Worm (Caenorhabditis elegans) whole organism, L4 larva: ENCODE measurements around the gene rgs-2.

Experiments
- D1046.2 ChIP-seq: fragments of 200-800 bp; sonication (Bioruptor generic); IDR thresholded peaks from 2 replicates; pipeline ENCODE4 v1.3.6; 2022; ENCODE audit warnings: missing genetic modification characterization, missing compliant biosample characterization
- F10B5.3 ChIP-seq: sonication (generic microtip); optimal IDR thresholded peaks from 2 replicates; lab custom pipeline; 2016; ENCODE audit warnings: mild to moderate bottlenecking, missing genetic modification characterization, missing compliant biosample characterization
- F26F4.8 ChIP-seq: fragments of 200-800 bp; sonication (Bioruptor generic); conservative IDR thresholded peaks from 2 replicates; pipeline ENCODE4 v1.3.6; 2022; ENCODE audit warnings: missing genetic modification characterization, missing compliant biosample characterization
- F37D6.2 ChIP-seq: sonication (generic microtip); optimal IDR thresholded peaks from 2 replicates; lab custom pipeline; 2016; ENCODE audit warnings: mild to moderate bottlenecking, missing genetic modification characterization, missing compliant biosample characterization
- R02D3.7 ChIP-seq: fragments of 150-350 bp; sonication (generic microtip); optimal IDR thresholded peaks from 3 replicates; lab custom pipeline; 2014; ENCODE audit warnings: missing biosample characterization, missing genetic modification characterization
- T20F7.1 ChIP-seq: fragments of 200-800 bp; sonication (Bioruptor generic); optimal IDR thresholded peaks from 2 replicates; lab custom pipeline; 2018; ENCODE audit warnings: mild to moderate bottlenecking, missing genetic modification characterization, missing compliant biosample characterization
- T26A8.4 ChIP-seq: fragments of 200-800 bp; sonication (Bioruptor generic); IDR thresholded peaks from 2 replicates; pipeline ENCODE4 v1.3.6; 2022; ENCODE audit warnings: missing genetic modification characterization, missing compliant biosample characterization
- Y105C5A.15 ChIP-seq: fragments of 200-800 bp; sonication (Bioruptor generic); IDR thresholded peaks from 2 replicates; pipeline ENCODE4 v1.3.6; 2022; ENCODE audit warnings: missing genetic modification characterization, missing compliant biosample characterization
- Y5F2A.4 ChIP-seq: fragments of 200-800 bp; sonication (Bioruptor generic); optimal IDR thresholded peaks from 2 replicates; lab custom pipeline; 2018; ENCODE audit warnings: mild to moderate bottlenecking, missing genetic modification characterization, missing compliant biosample characterization
- aha-1 ChIP-seq: fragments of 150-350 bp; peaks from one replicate; lab custom pipeline; 2014; ENCODE audit warnings: missing biosample characterization, missing genetic modification characterization
- aly-2 ChIP-seq: sonication (generic microtip); optimal IDR thresholded peaks from 2 replicates; lab custom pipeline; 2018; ENCODE audit warnings: missing biosample characterization, missing genetic modification characterization
- ceh-20 ChIP-seq: fragments of 200-800 bp; sonication (Bioruptor generic); IDR thresholded peaks from 2 replicates; pipeline ENCODE4 v1.3.6; 2022; ENCODE audit warnings: missing genetic modification reagents, missing genetic modification characterization, missing compliant biosample characterization
- ceh-28 ChIP-seq: fragments of 150-350 bp; optimal IDR thresholded peaks from 2 replicates; lab custom pipeline; 2014; ENCODE audit warnings: missing biosample characterization, missing genetic modification reagents, missing genetic modification characterization
- ceh-32 ChIP-seq: sonication (generic microtip); optimal IDR thresholded peaks from 2 replicates; lab custom pipeline; 2016; ENCODE audit warnings: mild to moderate bottlenecking, missing genetic modification characterization, missing compliant biosample characterization; ENCODE audit not compliant: poor library complexity
- ceh-82 ChIP-seq: sonication (generic microtip); optimal IDR thresholded peaks from 2 replicates; lab custom pipeline; 2017; ENCODE audit warnings: missing biosample characterization, missing genetic modification characterization
- ces-1 ChIP-seq: fragments of 150-350 bp; sonication (generic microtip); optimal IDR thresholded peaks from 4 replicates; lab custom pipeline; 2014; ENCODE audit warnings: missing biosample characterization, missing genetic modification reagents, missing genetic modification characterization
- daf-16 ChIP-seq, 3 experiments: sonication (generic microtip); optimal IDR thresholded peaks; 2 replicates each; lab custom pipeline; 2016 to 2017; ENCODE audit warnings: missing genetic modification characterization in 3 of 3, missing genetic modification reagents in 3 of 3, mild to moderate bottlenecking in 2 of 3, missing compliant biosample characterization in 2 of 3, missing biosample characterization in 1 of 3, moderate library complexity in 1 of 3
- daf-19 ChIP-seq: fragments of 200-800 bp; sonication (Bioruptor generic); conservative IDR thresholded peaks from 2 replicates; pipeline ENCODE4 v1.3.6; 2022; ENCODE audit warnings: missing genetic modification characterization, missing compliant biosample characterization
- duxl-1 ChIP-seq: sonication (generic microtip); optimal IDR thresholded peaks from 2 replicates; lab custom pipeline; 2016; ENCODE audit warnings: mild to moderate bottlenecking, missing genetic modification characterization, moderate library complexity, missing compliant biosample characterization; ENCODE audit not compliant: poor library complexity
- dve-1 ChIP-seq: sonication (generic microtip); optimal IDR thresholded peaks from 2 replicates; lab custom pipeline; 2017; ENCODE audit warnings: antibody characterized with exemption, mild to moderate bottlenecking, missing genetic modification characterization, missing compliant biosample characterization; ENCODE audit not compliant: insufficient read depth
- egl-27 ChIP-seq: sonication (generic microtip); optimal IDR thresholded peaks from 3 replicates; lab custom pipeline; 2017; ENCODE audit warnings: missing biosample characterization, missing genetic modification reagents, missing genetic modification characterization
- egl-43 ChIP-seq: fragments of 200-800 bp; sonication (Bioruptor generic); IDR thresholded peaks from 2 replicates; pipeline ENCODE4 v1.3.6; 2022; ENCODE audit warnings: missing genetic modification reagents, missing genetic modification characterization, missing compliant biosample characterization
- gei-8 ChIP-seq: fragments of 200-800 bp; sonication (Bioruptor generic); optimal IDR thresholded peaks from 2 replicates; lab custom pipeline; 2018; ENCODE audit warnings: mild to moderate bottlenecking, missing genetic modification characterization, missing compliant biosample characterization
- hif-1 ChIP-seq, 2 experiments: sonication (generic microtip); optimal IDR thresholded peaks; 2 replicates each; lab custom pipeline; 2016 to 2017; ENCODE audit warnings: missing compliant biosample characterization in 2 of 2, missing genetic modification characterization in 2 of 2, missing genetic modification reagents in 2 of 2, missing genotype in 2 of 2, mild to moderate bottlenecking in 1 of 2
- hlh-11 ChIP-seq: fragments of 200-800 bp; sonication (Bioruptor generic); optimal IDR thresholded peaks from 2 replicates; lab custom pipeline; 2018; ENCODE audit warnings: mild to moderate bottlenecking, missing genetic modification characterization, missing compliant biosample characterization
- hlh-30 ChIP-seq: sonication (generic microtip); optimal IDR thresholded peaks from 2 replicates; lab custom pipeline; 2017; ENCODE audit warnings: antibody characterized with exemption, mild to moderate bottlenecking, missing genetic modification characterization, missing compliant biosample characterization; ENCODE audit not compliant: insufficient read depth
- hmg-1.1 ChIP-seq: fragments of 200-800 bp; sonication (Bioruptor generic); IDR thresholded peaks from 2 replicates; pipeline ENCODE4 v1.3.6; 2022; ENCODE audit warnings: missing genetic modification reagents, missing genetic modification characterization, missing compliant biosample characterization
- lin-1 ChIP-seq: fragments of 200-800 bp; sonication (Bioruptor generic); IDR thresholded peaks from 2 replicates; pipeline ENCODE4 v1.3.6; 2022; ENCODE audit warnings: missing genetic modification reagents, missing genetic modification characterization, missing compliant biosample characterization
- lin-13 ChIP-seq: fragments of 150-350 bp; optimal IDR thresholded peaks from 2 replicates; lab custom pipeline; 2014; ENCODE audit warnings: missing biosample characterization, missing genetic modification reagents, missing genetic modification characterization
- lin-15B ChIP-seq: fragments of 150-350 bp; sonication (generic microtip); optimal IDR thresholded peaks from 3 replicates; lab custom pipeline; 2014; ENCODE audit warnings: missing biosample characterization, missing genetic modification characterization
- lin-29 ChIP-seq: fragments of 200-800 bp; sonication (Bioruptor generic); IDR thresholded peaks from 2 replicates; pipeline ENCODE4 v1.3.6; 2022; ENCODE audit warnings: missing genetic modification reagents, missing genetic modification characterization, missing compliant biosample characterization
- lir-3 ChIP-seq: sonication (generic microtip); optimal IDR thresholded peaks from 2 replicates; lab custom pipeline; 2016; ENCODE audit warnings: mild to moderate bottlenecking, missing genetic modification characterization, missing compliant biosample characterization
- lsy-2 ChIP-seq, 2 experiments: fragments of 150-350 bp in 1 of 2; sonication (generic microtip) in 1 of 2; optimal IDR thresholded peaks; 2 replicates each; lab custom pipeline; 2014 to 2017; ENCODE audit warnings: missing biosample characterization in 2 of 2, missing genetic modification characterization in 2 of 2
- madf-5 ChIP-seq, 2 experiments: fragments of 200-800 bp; sonication (Bioruptor generic); IDR thresholded peaks; 2 replicates each; pipeline ENCODE4 v1.3.6; 2022; ENCODE audit warnings: missing compliant biosample characterization in 2 of 2, missing genetic modification characterization in 2 of 2
- mdl-1 ChIP-seq, 2 experiments: fragments of 150-350 bp in 1 of 2; sonication (generic microtip) in 1 of 2; optimal IDR thresholded peaks; 2 replicates each; lab custom pipeline; 2014 to 2017; ENCODE audit warnings: missing biosample characterization in 2 of 2, missing genetic modification characterization in 2 of 2
- mdt-29 ChIP-seq: fragments of 200-800 bp; sonication (Bioruptor generic); IDR thresholded peaks from 2 replicates; pipeline ENCODE4 v1.3.6; 2022; ENCODE audit warnings: missing genetic modification reagents, missing genetic modification characterization, missing compliant biosample characterization
- mep-1 ChIP-seq: fragments of 150-350 bp; sonication (generic microtip); optimal IDR thresholded peaks from 3 replicates; lab custom pipeline; 2014; ENCODE audit warnings: missing biosample characterization, missing genetic modification characterization
- mxl-2 ChIP-seq: fragments of 200-800 bp; sonication (Bioruptor generic); conservative IDR thresholded peaks from 2 replicates; pipeline ENCODE4 v1.3.6; 2022; ENCODE audit warnings: missing genetic modification reagents, missing genetic modification characterization, missing compliant biosample characterization
- nhr-11 ChIP-seq: fragments of 150-350 bp; optimal IDR thresholded peaks from 2 replicates; lab custom pipeline; 2014; ENCODE audit warnings: missing biosample characterization, missing genetic modification characterization
- nhr-48 ChIP-seq: sonication (generic microtip); optimal IDR thresholded peaks from 2 replicates; lab custom pipeline; 2016; ENCODE audit warnings: mild to moderate bottlenecking, missing genetic modification characterization, missing compliant biosample characterization
- nhr-6 ChIP-seq: fragments of 150-350 bp; optimal IDR thresholded peaks from 2 replicates; lab custom pipeline; 2014; ENCODE audit warnings: missing biosample characterization, missing genetic modification characterization
- nhr-76 ChIP-seq: fragments of 150-350 bp; optimal IDR thresholded peaks from 2 replicates; lab custom pipeline; 2014; ENCODE audit warnings: missing biosample characterization, missing genetic modification characterization
- nhr-77 ChIP-seq: fragments of 150-350 bp; optimal IDR thresholded peaks from 2 replicates; lab custom pipeline; 2014; ENCODE audit warnings: missing biosample characterization, missing genetic modification characterization
- rbr-2 ChIP-seq: sonication (generic microtip); optimal IDR thresholded peaks from 2 replicates; lab custom pipeline; 2016; ENCODE audit warnings: missing genotype, missing genetic modification characterization, missing compliant biosample characterization
- saeg-2 ChIP-seq: fragments of 200-800 bp; sonication (Bioruptor generic); IDR thresholded peaks from 2 replicates; pipeline ENCODE4 v1.3.6; 2022; ENCODE audit warnings: missing genetic modification reagents, missing genetic modification characterization, missing compliant biosample characterization
- sdz-12 ChIP-seq: fragments of 200-800 bp; sonication (Bioruptor generic); optimal IDR thresholded peaks from 2 replicates; lab custom pipeline; 2018; ENCODE audit warnings: mild to moderate bottlenecking, missing genetic modification characterization, missing compliant biosample characterization
- snpc-4 ChIP-seq: fragments of 150-350 bp; optimal IDR thresholded peaks from 2 replicates; lab custom pipeline; 2014; ENCODE audit warnings: missing biosample characterization, missing genetic modification characterization
- tag-97 ChIP-seq: fragments of 200-800 bp; sonication (Bioruptor generic); IDR thresholded peaks from 2 replicates; pipeline ENCODE4 v1.3.6; 2022; ENCODE audit warnings: missing genetic modification characterization, missing compliant biosample characterization
- zag-1 ChIP-seq: fragments of 150-350 bp; optimal IDR thresholded peaks from 2 replicates; lab custom pipeline; 2014; ENCODE audit warnings: missing biosample characterization, missing genetic modification characterization
- zfp-3 ChIP-seq: fragments of 200-800 bp; sonication (Bioruptor generic); conservative IDR thresholded peaks from 2 replicates; pipeline ENCODE4 v1.3.6; 2022; ENCODE audit warnings: missing genetic modification reagents, missing genetic modification characterization, missing compliant biosample characterization

Gene rgs-2

ce11 chrX:12667804-12668511 is 44.5 kb upstream of the rgs-2 start, which contains the start of gene nhr-17:
Gene nhr-17 (minus strand): TSS chrX:12667854.
- TF ChIP-seq nhr-76 (no peak), egl-43 (GFP tag; lab: Robert Waterston, UW) (no peak), F26F4.8 (GFP tag; lab: Robert Waterston, UW) (no peak), hif-1 (tag; optimal IDR thresholded peaks at IDR 0.05; lab: Kevin White, UChicago) (no peak), rbr-2 (no peak), R02D3.7 (tag; lab: Kevin White, UChicago) (no peak), D1046.2 (GFP tag; lab: Robert Waterston, UW) (no peak), mdl-1 (tag; optimal IDR thresholded peaks at IDR 0.05; lab: Kevin White, UChicago) (peak in 1 of 2 experiments; percentile 8), zfp-3 (GFP tag; lab: Robert Waterston, UW) (no peak), mep-1 (peak; percentile 44), lir-3 (tag; lab: Kevin White, UChicago) (no peak), zag-1 (no peak), Y5F2A.4 (GFP tag; lab: Kevin White, UChicago) (no peak), dve-1 (tag; lab: Kevin White, UChicago) (peak; percentile 76), ceh-82 (tag; lab: Kevin White, UChicago) (no peak), duxl-1 (tag; lab: Kevin White, UChicago) (no peak), lin-13 (GFP tag; lab: Kevin White, UChicago) (no peak), mdt-29 (GFP tag; lab: Robert Waterston, UW) (peak; percentile 95), madf-5 (GFP tag; IDR thresholded peaks at IDR 0.05; lab: Robert Waterston, UW) (no peak), lsy-2 (tag; optimal IDR thresholded peaks at IDR 0.05; lab: Kevin White, UChicago) (peak in 1 of 2 experiments; percentile 34), tag-97 (GFP tag; lab: Robert Waterston, UW) (no peak), gei-8 (no peak), egl-27 (no peak), nhr-11 (peak; percentile 15), sdz-12 (GFP tag; lab: Kevin White, UChicago) (no peak), lin-29 (no peak), snpc-4 (no peak), nhr-6 (tag; lab: Kevin White, UChicago) (no peak), aha-1 (tag; lab: Kevin White, UChicago) (peak; percentile 84), aly-2 (tag; lab: Kevin White, UChicago) (no peak), saeg-2 (GFP tag; lab: Robert Waterston, UW) (no peak), lin-15B (tag; lab: Kevin White, UChicago) (no peak), ces-1 (GFP tag; lab: Kevin White, UChicago) (no peak), hlh-30 (peak; percentile 97), daf-19 (GFP tag; lab: Robert Waterston, UW) (no peak), mxl-2 (GFP tag; lab: Robert Waterston, UW) (no peak), T26A8.4 (GFP tag; lab: Robert Waterston, UW) (peak; percentile 44; the same call in 1 of the 2 replicates), ceh-32 (tag; lab: Kevin White, UChicago) (no peak), T20F7.1 (GFP tag; lab: Kevin White, UChicago) (no peak), nhr-77 (tag; lab: Kevin White, UChicago) (peak; percentile 30), F10B5.3 (no peak), hmg-1.1 (GFP tag; lab: Robert Waterston, UW) (no peak), lin-1 (GFP tag; lab: Robert Waterston, UW) (no peak), Y105C5A.15 (no peak), ceh-28 (tag; lab: Kevin White, UChicago) (no peak), F37D6.2 (tag; lab: Kevin White, UChicago) (no peak), ceh-20 (GFP tag; lab: Robert Waterston, UW) (no peak), hlh-11 (tag; lab: Kevin White, UChicago) (peak; percentile 60), nhr-48 (tag; lab: Kevin White, UChicago) (no peak), daf-16 (GFP tag; optimal IDR thresholded peaks at IDR 0.05; lab: Kevin White, UChicago) (no peak), daf-16 (tag; optimal IDR thresholded peaks at IDR 0.05; lab: Kevin White, UChicago) (peak; percentile 93)
